Fruit fly (Drosophila melanogaster) whole organism, adult: ENCODE data around the gene eIF1A.

Source experiments
- CG11617 ChIP-seq: fragments of 200-800 bp; sonication (Bioruptor generic); optimal IDR thresholded peaks from 2 replicates; lab custom pipeline; 2017; ENCODE audit warnings: mild to moderate bottlenecking, missing biosample characterization, missing genetic modification reagents, missing genetic modification characterization
- CG12768 ChIP-seq: fragments of 200-800 bp; sonication (Bioruptor generic); optimal IDR thresholded peaks from 2 replicates; lab custom pipeline; 2017; ENCODE audit warnings: missing biosample characterization, missing genetic modification characterization, mild to moderate bottlenecking, moderate library complexity, missing genetic modification reagents
- CG14711 ChIP-seq: fragments of 200-800 bp; sonication (Bioruptor generic); optimal IDR thresholded peaks from 2 replicates; lab custom pipeline; 2018; ENCODE audit warnings: missing biosample characterization, mild to moderate bottlenecking, missing genetic modification characterization, moderate library complexity
- CG1620 ChIP-seq: fragments of 200-800 bp; sonication (Bioruptor generic); optimal IDR thresholded peaks from 2 replicates; lab custom pipeline; 2016; ENCODE audit warnings: missing biosample characterization, missing genetic modification characterization
- CG33017 ChIP-seq: fragments of 200-800 bp; sonication (Bioruptor generic); optimal IDR thresholded peaks from 2 replicates; lab custom pipeline; 2018; ENCODE audit warnings: missing biosample characterization, mild to moderate bottlenecking, missing genetic modification characterization, moderate library complexity
- CG5204 ChIP-seq: fragments of 200-800 bp; sonication (Bioruptor generic); optimal IDR thresholded peaks from 2 replicates; lab custom pipeline; 2016; ENCODE audit warnings: missing biosample characterization, missing genetic modification characterization
- CG7045 ChIP-seq: fragments of 200-800 bp; sonication (Bioruptor generic); optimal IDR thresholded peaks from 2 replicates; lab custom pipeline; 2017; ENCODE audit warnings: missing biosample characterization, mild to moderate bottlenecking, missing genetic modification characterization
- CG7101 ChIP-seq: fragments of 200-800 bp; sonication (Bioruptor generic); optimal IDR thresholded peaks from 2 replicates; lab custom pipeline; 2018; ENCODE audit warnings: missing biosample characterization, mild to moderate bottlenecking, missing genetic modification characterization, moderate library complexity
- Clk ChIP-seq: fragments of 200-800 bp; sonication (Bioruptor generic); optimal IDR thresholded peaks from 2 replicates; lab custom pipeline; 2017; ENCODE audit warnings: missing biosample characterization, missing genetic modification characterization
- Crg-1 ChIP-seq: fragments of 200-800 bp; sonication (Bioruptor generic); optimal IDR thresholded peaks from 2 replicates; lab custom pipeline; 2016; ENCODE audit warnings: missing biosample characterization, missing genetic modification characterization
- Hr96 ChIP-seq: fragments of 200-800 bp; sonication (Bioruptor generic); optimal IDR thresholded peaks from 2 replicates; lab custom pipeline; 2016; ENCODE audit warnings: missing biosample characterization, missing genetic modification characterization
- Mnt ChIP-seq: fragments of 200-800 bp; sonication (Bioruptor generic); optimal IDR thresholded peaks from 2 replicates; lab custom pipeline; 2016; ENCODE audit warnings: missing biosample characterization, mild to moderate bottlenecking, missing genetic modification characterization
- bab1 ChIP-seq: fragments of 200-800 bp; sonication (Bioruptor generic); optimal IDR thresholded peaks from 3 replicates; lab custom pipeline; 2019; ENCODE audit warnings: missing biosample characterization, mild to moderate bottlenecking, missing genetic modification characterization, moderate library complexity
- cic ChIP-seq: fragments of 200-800 bp; sonication (Bioruptor generic); optimal IDR thresholded peaks from 2 replicates; lab custom pipeline; 2017; ENCODE audit warnings: missing biosample characterization, mild to moderate bottlenecking, missing genetic modification characterization, moderate library complexity
- cnc ChIP-seq, 2 experiments: fragments of >200 bp; optimal IDR thresholded peaks; 2 replicates each; lab custom pipeline; 2017
- kay ChIP-seq: fragments of 200-800 bp; sonication (Bioruptor generic); peaks from one replicate; lab custom pipeline; 2016; ENCODE audit warnings: missing biosample characterization, missing genetic modification characterization, borderline replicate concordance
- ovo ChIP-seq: fragments of 200-800 bp; sonication (Bioruptor generic); optimal IDR thresholded peaks from 2 replicates; lab custom pipeline; 2016; ENCODE audit warnings: missing biosample characterization, missing genetic modification characterization
- pad ChIP-seq: fragments of 200-800 bp; sonication (Bioruptor generic); optimal IDR thresholded peaks from 3 replicates; lab custom pipeline; 2017; ENCODE audit warnings: missing biosample characterization, missing genetic modification characterization, mild to moderate bottlenecking, moderate library complexity, missing genetic modification reagents
- tj ChIP-seq: fragments of 200-800 bp; sonication (Bioruptor generic); optimal IDR thresholded peaks from 3 replicates; lab custom pipeline; 2017; ENCODE audit warnings: missing biosample characterization, mild to moderate bottlenecking, missing genetic modification characterization, moderate library complexity
- toe ChIP-seq: fragments of 200-800 bp; sonication (Bioruptor generic); optimal IDR thresholded peaks from 2 replicates; lab custom pipeline; 2016; ENCODE audit warnings: missing biosample characterization, missing genetic modification characterization

eIF1A gene

dm6 chr3R:18266665-18267064, 7.8 kb upstream of the eIF1A start:
- TF ChIP-seq tj (no peak), bab1 (no peak), CG11617 (GFP tag; lab: Kevin White, UChicago) (no peak), Mnt (GFP tag; lab: Kevin White, UChicago) (no peak), kay (no peak), CG14711 (tag; lab: Kevin White, UChicago) (no peak), CG33017 (no peak), toe (GFP tag; lab: Kevin White, UChicago) (no peak), ovo (GFP tag; lab: Kevin White, UChicago) (no peak), cnc (optimal IDR thresholded peaks at IDR 0.05; lab: Kevin White, UChicago) (no peak), CG1620 (GFP tag; lab: Kevin White, UChicago) (no peak), pad (GFP tag; lab: Kevin White, UChicago) (no peak), Clk (no peak)

- no peak for TF ChIP-seq kay
- no peak for TF ChIP-seq cnc (optimal IDR thresholded peaks at IDR 0.05; lab: Kevin White, UChicago)
- TF ChIP-seq CG7045: no peak
- no peak for TF ChIP-seq CG33017
- TF ChIP-seq Mnt (GFP tag; lab: Kevin White, UChicago): no peak
- no peak for TF ChIP-seq Clk
- no peak for TF ChIP-seq CG5204 (GFP tag; lab: Kevin White, UChicago)
Observed at dm6 chr3R:18267489-18267888, 7.0 kb upstream of the eIF1A start, which contains the start of gene CG18599. TSS of gene CG18599 (plus strand) at chr3R:18267789.

- TF ChIP-seq CG7101 (tag; lab: Kevin White, UChicago): no peak
- no peak for TF ChIP-seq CG5204 (GFP tag; lab: Kevin White, UChicago)
- TF ChIP-seq CG1620 (GFP tag; lab: Kevin White, UChicago): no peak
- no peak for TF ChIP-seq Clk
- no peak for TF ChIP-seq CG14711 (tag; lab: Kevin White, UChicago)
- TF ChIP-seq CG12768 (GFP tag; lab: Kevin White, UChicago): no peak
- no peak for TF ChIP-seq CG11617 (GFP tag; lab: Kevin White, UChicago)
- TF ChIP-seq CG33017: no peak
- no peak for TF ChIP-seq ovo (GFP tag; lab: Kevin White, UChicago)
Observed at dm6 chr3R:18269744-18270348, 4.6 kb upstream of the eIF1A start.

- TF ChIP-seq tj (no peak), Mnt (GFP tag; lab: Kevin White, UChicago) (no peak), CG1620 (GFP tag; lab: Kevin White, UChicago) (no peak), CG33017 (peak; percentile 81), bab1 (peak; percentile 13), CG14711 (tag; lab: Kevin White, UChicago) (peak; percentile 39), Crg-1 (GFP tag; lab: Kevin White, UChicago) (no peak), CG11617 (GFP tag; lab: Kevin White, UChicago) (peak; percentile 69), kay (no peak), CG7101 (tag; lab: Kevin White, UChicago) (peak; percentile 45), toe (GFP tag; lab: Kevin White, UChicago) (no peak)
Observed at dm6 chr3R:18275113-18275782, 783 bp downstream of the eIF1A start.

dm6 chr3R:18276688-18277087, 2.2 kb downstream of the eIF1A start:
- TF ChIP-seq bab1 (no peak), CG7045 (no peak), tj (no peak), pad (GFP tag; lab: Kevin White, UChicago) (no peak), Clk (no peak), ovo (GFP tag; lab: Kevin White, UChicago) (no peak), CG14711 (tag; lab: Kevin White, UChicago) (no peak), Crg-1 (GFP tag; lab: Kevin White, UChicago) (no peak), CG7101 (tag; lab: Kevin White, UChicago) (no peak), CG1620 (GFP tag; lab: Kevin White, UChicago) (no peak), toe (GFP tag; lab: Kevin White, UChicago) (no peak), CG5204 (GFP tag; lab: Kevin White, UChicago) (no peak), CG12768 (GFP tag; lab: Kevin White, UChicago) (no peak), CG11617 (GFP tag; lab: Kevin White, UChicago) (no peak), cic (GFP tag; lab: Kevin White, UChicago) (no peak), Hr96 (GFP tag; lab: Kevin White, UChicago) (no peak)

- TF ChIP-seq Crg-1 (GFP tag; lab: Kevin White, UChicago) (no peak), CG1620 (GFP tag; lab: Kevin White, UChicago) (no peak), Hr96 (GFP tag; lab: Kevin White, UChicago) (no peak)
Observed at dm6 chr3R:18277406-18277805, 2.9 kb downstream of the eIF1A start.

- TF ChIP-seq Mnt (GFP tag; lab: Kevin White, UChicago): peak; percentile 12
- no peak for TF ChIP-seq CG5204 (GFP tag; lab: Kevin White, UChicago)
- peak; percentile 34 for TF ChIP-seq kay
- TF ChIP-seq CG1620 (GFP tag; lab: Kevin White, UChicago): no peak
- peak; percentile 18 for TF ChIP-seq CG33017
- TF ChIP-seq cic (GFP tag; lab: Kevin White, UChicago): peak; percentile 1
Observed at dm6 chr3R:18279494-18279893, 5.0 kb downstream of the eIF1A start, which contains the start of gene CG7142. TSS of gene CG7142 (minus strand) at chr3R:18279522.
